Fruit fly (Drosophila melanogaster) whole organism: ENCODE results near the gene CG17118.

Experiments used
- Dll ChIP-seq: fragments of >200 bp; optimal IDR thresholded peaks from 2 replicates; lab custom pipeline; 2017
- pan ChIP-seq: fragments of >200 bp; optimal IDR thresholded peaks from 2 replicates; lab custom pipeline; 2017

DNA sequence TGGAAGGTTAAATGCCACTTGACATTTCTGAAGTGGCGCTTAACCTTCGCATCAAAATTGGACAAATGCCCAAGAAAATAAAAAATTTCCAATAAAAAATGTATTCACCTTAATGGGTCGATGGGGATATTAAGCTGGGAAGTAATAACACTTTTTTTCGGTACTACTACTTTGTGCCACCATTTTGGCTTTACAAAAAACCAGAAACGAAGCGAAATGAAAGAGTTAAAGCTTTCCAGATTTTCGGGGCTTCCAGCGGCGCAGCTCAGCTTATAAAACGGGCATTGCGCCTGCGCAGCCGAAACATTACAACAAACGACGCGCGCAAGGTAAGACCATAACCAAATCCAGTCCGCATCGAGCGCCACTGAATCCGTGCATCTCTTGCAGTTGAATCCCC, 40.5 kb downstream of the CG17118 start, which contains the start of gene CG17127:
- no peak for TF ChIP-seq pan (lab: Kevin White, UChicago)
- no peak for TF ChIP-seq Dll (lab: Kevin White, UChicago)
